Worm (Caenorhabditis elegans): ENCODE data around the gene marc-2.

marc-2 gene

ce11 chrII:10680614-10681013 is 19.8 kb upstream of the marc-2 start:
- no peak for TF ChIP-seq ceh-14 (tag; optimal IDR thresholded peaks at IDR 0.05)
- TF ChIP-seq ceh-31 (tag; optimal IDR thresholded peaks at IDR 0.05), result no peak
- TF ChIP-seq dmd-4 (tag; optimal IDR thresholded peaks at IDR 0.05; ENCODE audit: borderline replicate concordance), result no peak
- no peak for TF ChIP-seq Y22D7AL.16 (tag; optimal IDR thresholded peaks at IDR 0.05)
- TF ChIP-seq ztf-16 (tag; optimal IDR thresholded peaks at IDR 0.05), result no peak
- no peak for TF ChIP-seq ceh-6 (GFP tag; optimal IDR thresholded peaks at IDR 0.05)
- TF ChIP-seq fax-1 (tag; optimal IDR thresholded peaks at IDR 0.05), result no peak
- no peak for TF ChIP-seq pqm-1 (tag; optimal IDR thresholded peaks at IDR 0.05)
- TF ChIP-seq unc-55 (GFP tag; optimal IDR thresholded peaks at IDR 0.05), result no peak
- no peak for TF ChIP-seq mec-3 (tag; optimal IDR thresholded peaks at IDR 0.05; ENCODE audit: borderline replicate concordance)
- no peak for TF ChIP-seq lim-6 (tag; optimal IDR thresholded peaks at IDR 0.05)
- TF ChIP-seq npax-4 (tag; optimal IDR thresholded peaks at IDR 0.05), result no peak
- no peak for TF ChIP-seq sdc-2 (tag; optimal IDR thresholded peaks at IDR 0.05)
- TF ChIP-seq T23F11.4 (GFP tag; optimal IDR thresholded peaks at IDR 0.05), result no peak
- TF ChIP-seq lin-11 (tag; optimal IDR thresholded peaks at IDR 0.05), result no peak
- no peak for TF ChIP-seq madf-2 (tag; optimal IDR thresholded peaks at IDR 0.05)
- TF ChIP-seq ceh-22 (tag; optimal IDR thresholded peaks at IDR 0.05), result no peak
- TF ChIP-seq ceh-45 (GFP tag; IDR thresholded peaks at IDR 0.05), result no peak

- TF ChIP-seq ztf-16 (tag; optimal IDR thresholded peaks at IDR 0.05) (no peak), hlh-13 (GFP tag; optimal IDR thresholded peaks at IDR 0.05) (no peak), lin-11 (tag; optimal IDR thresholded peaks at IDR 0.05) (no peak), ttx-3 (tag; optimal IDR thresholded peaks at IDR 0.05) (no peak), pqm-1 (tag; optimal IDR thresholded peaks at IDR 0.05) (no peak), unc-3 (GFP tag; conservative IDR thresholded peaks at IDR 0.05) (no peak), unc-3 (tag; optimal IDR thresholded peaks at IDR 0.05) (no peak), ceh-14 (tag; optimal IDR thresholded peaks at IDR 0.05) (no peak), dve-1 (tag; optimal IDR thresholded peaks at IDR 0.05) (no peak), fax-1 (tag; optimal IDR thresholded peaks at IDR 0.05) (no peak), hlh-6 (tag; optimal IDR thresholded peaks at IDR 0.05) (no peak), pat-9 (tag; optimal IDR thresholded peaks at IDR 0.05) (no peak), ets-4 (tag; optimal IDR thresholded peaks at IDR 0.05) (no peak), pha-4 (tag; optimal IDR thresholded peaks at IDR 0.05) (no peak), odd-2 (tag; optimal IDR thresholded peaks at IDR 0.05) (no peak), che-1 (tag; optimal IDR thresholded peaks at IDR 0.05) (no peak), nhr-11 (tag; optimal IDR thresholded peaks at IDR 0.05) (no peak), pag-3 (tag; optimal IDR thresholded peaks at IDR 0.05; ENCODE audit: borderline replicate concordance) (no peak), ref-2 (tag; optimal IDR thresholded peaks at IDR 0.05) (no peak)
Measured at ce11 chrII:10680130-10680529, 19.3 kb upstream of the marc-2 start.

DNA sequence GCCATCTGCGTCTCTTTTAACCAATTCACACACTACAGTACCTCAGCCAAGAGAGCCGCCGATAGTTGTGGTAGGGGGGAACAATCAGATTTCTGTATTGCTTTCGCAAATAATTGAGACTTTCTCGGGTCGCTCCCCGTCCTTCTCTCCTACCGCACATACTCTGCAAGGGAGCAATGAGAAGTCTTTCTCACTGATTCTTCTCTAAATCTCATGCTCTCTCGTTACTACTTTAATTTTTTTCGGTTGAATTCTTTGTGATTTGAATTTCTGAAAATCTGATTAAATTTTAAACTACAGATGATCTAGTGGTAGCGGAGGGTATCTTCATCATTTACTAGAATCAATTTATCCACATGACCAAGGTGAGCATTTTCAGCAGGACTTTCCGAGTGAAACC is 14.5 kb upstream of the marc-2 start, which contains the start of gene ptb-1:
TSS of gene ptb-1 (plus strand) at position 301 of the 400 bp plus-strand sequence.
- no peak for TF ChIP-seq tbx-7 (tag; optimal IDR thresholded peaks at IDR 0.05)
- TF ChIP-seq pag-3 (tag; optimal IDR thresholded peaks at IDR 0.05; ENCODE audit: borderline replicate concordance), result no peak
- no peak for TF ChIP-seq ttx-3 (tag; optimal IDR thresholded peaks at IDR 0.05)
- no peak for TF ChIP-seq hlh-13 (GFP tag; optimal IDR thresholded peaks at IDR 0.05)
- no peak for TF ChIP-seq ceh-14 (tag; optimal IDR thresholded peaks at IDR 0.05)
- no peak for TF ChIP-seq madf-2 (tag; optimal IDR thresholded peaks at IDR 0.05)
- no peak for TF ChIP-seq K09A11.1 (tag; optimal IDR thresholded peaks at IDR 0.05; ENCODE audit: insufficient read depth)
- no peak for TF ChIP-seq dmd-4 (tag; optimal IDR thresholded peaks at IDR 0.05; ENCODE audit: borderline replicate concordance)
- no peak for TF ChIP-seq elt-2 (tag; optimal IDR thresholded peaks at IDR 0.05)
- TF ChIP-seq pat-9 (tag; optimal IDR thresholded peaks at IDR 0.05), result no peak
- no peak for TF ChIP-seq ztf-16 (tag; optimal IDR thresholded peaks at IDR 0.05)
- TF ChIP-seq ceh-48 (tag; optimal IDR thresholded peaks at IDR 0.05), result no peak
- TF ChIP-seq F13H6.1 (tag; optimal IDR thresholded peaks at IDR 0.05), result no peak
- TF ChIP-seq pax-1 (tag; optimal IDR thresholded peaks at IDR 0.05), result no peak
- TF ChIP-seq npax-4 (tag; optimal IDR thresholded peaks at IDR 0.05), result no peak
- TF ChIP-seq T23F11.4 (GFP tag; optimal IDR thresholded peaks at IDR 0.05), result no peak
- no peak for TF ChIP-seq ceh-19 (GFP tag; optimal IDR thresholded peaks at IDR 0.05)
- no peak for TF ChIP-seq fax-1 (tag; optimal IDR thresholded peaks at IDR 0.05)
- TF ChIP-seq C38D4.7 (GFP tag; optimal IDR thresholded peaks at IDR 0.05), result no peak
- no peak for TF ChIP-seq syd-9 (tag; optimal IDR thresholded peaks at IDR 0.05)

Data from whole organism, late embryonic.